Worm (Caenorhabditis elegans) whole organism, L3 larva: Measurements from ENCODE around the gene ufbp-1.

Source experiments
- R02D3.7 ChIP-seq: fragments of 150-350 bp; optimal IDR thresholded peaks from 2 replicates; lab custom pipeline; 2014; ENCODE audit warnings: missing biosample characterization, missing genetic modification characterization
- ZK546.5 ChIP-seq: sonication (generic microtip); optimal IDR thresholded peaks from 2 replicates; lab custom pipeline; 2017; ENCODE audit warnings: missing biosample characterization, missing genetic modification characterization
- aly-2 ChIP-seq: fragments of 150-350 bp; optimal IDR thresholded peaks from 2 replicates; lab custom pipeline; 2014; ENCODE audit warnings: missing biosample characterization, missing genetic modification characterization
- ama-1 ChIP-seq: fragments of 150-350 bp; optimal IDR thresholded peaks from 2 replicates; lab custom pipeline; 2018
- ceh-16 ChIP-seq: sonication (generic microtip); optimal IDR thresholded peaks from 2 replicates; lab custom pipeline; 2017; ENCODE audit warnings: missing biosample characterization, missing genetic modification characterization
- ceh-28 ChIP-seq: fragments of 150-350 bp; optimal IDR thresholded peaks from 2 replicates; lab custom pipeline; 2014; ENCODE audit warnings: missing biosample characterization, missing genetic modification reagents, missing genetic modification characterization
- ceh-82 ChIP-seq: fragments of 150-350 bp; optimal IDR thresholded peaks from 2 replicates; lab custom pipeline; 2014; ENCODE audit warnings: missing biosample characterization, missing genetic modification characterization
- ceh-9 ChIP-seq: sonication (generic microtip); optimal IDR thresholded peaks from 2 replicates; lab custom pipeline; 2018; ENCODE audit warnings: missing biosample characterization, missing genetic modification characterization
- daf-12 ChIP-seq: fragments of 150-350 bp; optimal IDR thresholded peaks from 2 replicates; lab custom pipeline; 2014; ENCODE audit warnings: missing biosample characterization, missing genetic modification reagents, missing genetic modification characterization
- egl-27 ChIP-seq: sonication (generic microtip); optimal IDR thresholded peaks from 4 replicates; lab custom pipeline; 2017; ENCODE audit warnings: missing biosample characterization, missing genetic modification reagents, missing genetic modification characterization
- egl-5 ChIP-seq: fragments of 150-350 bp; optimal IDR thresholded peaks from 2 replicates; lab custom pipeline; 2017; ENCODE audit warnings: missing biosample characterization, missing genetic modification reagents, missing genetic modification characterization, inconsistent platforms
- elt-1 ChIP-seq: fragments of 150-350 bp; optimal IDR thresholded peaks from 2 replicates; lab custom pipeline; 2014; ENCODE audit warnings: missing biosample characterization, missing genetic modification characterization
- elt-2 ChIP-seq: sonication (generic microtip); optimal IDR thresholded peaks from 2 replicates; lab custom pipeline; 2016; ENCODE audit warnings: missing genetic modification reagents, mild to moderate bottlenecking, missing genetic modification characterization, missing compliant biosample characterization
- elt-3 ChIP-seq, 3 experiments: fragments of 150-350 bp in 1 of 3; sonication (generic microtip) in 2 of 3; optimal IDR thresholded peaks; 2 replicates in 2 of 3; 4 replicates in 1 of 3; lab custom pipeline; 2014 to 2017; ENCODE audit warnings: missing biosample characterization in 3 of 3, missing genetic modification characterization in 3 of 3
- eor-1 ChIP-seq, 2 experiments: fragments of 150-350 bp; optimal IDR thresholded peaks; 2 replicates each; lab custom pipeline; 2014 to 2018; ENCODE audit warnings: missing biosample characterization in 2 of 2, missing genetic modification characterization in 2 of 2
- fkh-10 ChIP-seq: sonication (generic microtip); optimal IDR thresholded peaks from 2 replicates; lab custom pipeline; 2017; ENCODE audit warnings: missing biosample characterization, missing genetic modification reagents, missing genetic modification characterization
- fkh-2 ChIP-seq: fragments of 150-350 bp; optimal IDR thresholded peaks from 2 replicates; lab custom pipeline; 2014; ENCODE audit warnings: missing biosample characterization, missing genetic modification reagents, missing genetic modification characterization
- fos-1 ChIP-seq: fragments of 150-350 bp; optimal IDR thresholded peaks from 2 replicates; lab custom pipeline; 2014; ENCODE audit warnings: missing biosample characterization, missing genetic modification characterization
- hmg-11 ChIP-seq: sonication (generic microtip); optimal IDR thresholded peaks from 2 replicates; lab custom pipeline; 2016; ENCODE audit warnings: missing genetic modification characterization, missing compliant biosample characterization
- jun-1 ChIP-seq: fragments of 150-350 bp; optimal IDR thresholded peaks from 2 replicates; lab custom pipeline; 2014; ENCODE audit warnings: missing biosample characterization, missing genetic modification reagents, missing genetic modification characterization
- lin-39 ChIP-seq: fragments of 150-350 bp; optimal IDR thresholded peaks from 2 replicates; lab custom pipeline; 2018; ENCODE audit warnings: missing biosample characterization, missing genetic modification reagents, missing genetic modification characterization
- lsy-12 ChIP-seq: sonication (generic microtip); optimal IDR thresholded peaks from 2 replicates; lab custom pipeline; 2016; ENCODE audit warnings: mild to moderate bottlenecking, missing genetic modification characterization, missing compliant biosample characterization
- mdl-1 ChIP-seq: fragments of 150-350 bp; optimal IDR thresholded peaks from 2 replicates; lab custom pipeline; 2014; ENCODE audit warnings: missing biosample characterization, missing genetic modification characterization
- mml-1 ChIP-seq: fragments of 150-350 bp; sonication (generic microtip); optimal IDR thresholded peaks from 3 replicates; lab custom pipeline; 2014; ENCODE audit warnings: missing biosample characterization, missing genetic modification characterization
- nfya-1 ChIP-seq: sonication (generic microtip); optimal IDR thresholded peaks from 2 replicates; lab custom pipeline; 2017; ENCODE audit warnings: missing genetic modification characterization, mild to moderate bottlenecking, missing compliant biosample characterization, antibody characterized with exemption, moderate library complexity; ENCODE audit not compliant: insufficient read depth
- nhr-11 ChIP-seq: fragments of 150-350 bp; optimal IDR thresholded peaks from 2 replicates; lab custom pipeline; 2014; ENCODE audit warnings: missing biosample characterization, missing genetic modification characterization
- nhr-12 ChIP-seq: fragments of 150-350 bp; optimal IDR thresholded peaks from 2 replicates; lab custom pipeline; 2014; ENCODE audit warnings: missing biosample characterization, missing genetic modification characterization
- nhr-23 ChIP-seq: fragments of 150-350 bp; optimal IDR thresholded peaks from 2 replicates; lab custom pipeline; 2014; ENCODE audit warnings: missing biosample characterization, missing genetic modification reagents, missing genetic modification characterization
- nhr-237 ChIP-seq: fragments of 150-350 bp; optimal IDR thresholded peaks from 2 replicates; lab custom pipeline; 2014; ENCODE audit warnings: missing biosample characterization, missing genetic modification characterization
- nhr-25 ChIP-seq: sonication (generic microtip); optimal IDR thresholded peaks from 2 replicates; lab custom pipeline; 2017; ENCODE audit warnings: missing biosample characterization, missing genetic modification characterization
- nhr-28 ChIP-seq: fragments of 150-350 bp; optimal IDR thresholded peaks from 2 replicates; lab custom pipeline; 2014; ENCODE audit warnings: missing biosample characterization, missing genetic modification characterization
- nhr-43 ChIP-seq: sonication (generic microtip); optimal IDR thresholded peaks from 2 replicates; lab custom pipeline; 2016; ENCODE audit warnings: mild to moderate bottlenecking, missing genetic modification characterization, missing compliant biosample characterization; ENCODE audit not compliant: poor library complexity, severe bottlenecking
- nhr-67 ChIP-seq: fragments of 150-350 bp; optimal IDR thresholded peaks from 2 replicates; lab custom pipeline; 2014; ENCODE audit warnings: missing biosample characterization, missing genetic modification characterization
- nhr-76 ChIP-seq: fragments of 150-350 bp; sonication (generic microtip); optimal IDR thresholded peaks from 5 replicates; lab custom pipeline; 2014; ENCODE audit warnings: missing biosample characterization, missing genetic modification characterization
- nhr-77 ChIP-seq: fragments of 150-350 bp; optimal IDR thresholded peaks from 2 replicates; lab custom pipeline; 2014; ENCODE audit warnings: missing biosample characterization, missing genetic modification characterization
- pha-4 ChIP-seq: fragments of 150-350 bp; optimal IDR thresholded peaks from 2 replicates; lab custom pipeline; 2014; ENCODE audit warnings: missing biosample characterization, missing genetic modification reagents, missing genetic modification characterization
- pqm-1 ChIP-seq: fragments of 150-350 bp; optimal IDR thresholded peaks from 2 replicates; lab custom pipeline; 2017; ENCODE audit warnings: missing biosample characterization, missing genetic modification characterization, inconsistent platforms
- sea-2 ChIP-seq: fragments of 150-350 bp; sonication (generic microtip); optimal IDR thresholded peaks from 4 replicates; lab custom pipeline; 2014; ENCODE audit warnings: missing biosample characterization, missing genetic modification reagents, missing genetic modification characterization
- skn-1 ChIP-seq: fragments of 150-350 bp; optimal IDR thresholded peaks from 2 replicates; lab custom pipeline; 2014; ENCODE audit warnings: missing biosample characterization, missing genetic modification characterization
- snpc-4 ChIP-seq: fragments of 150-350 bp; optimal IDR thresholded peaks from 2 replicates; lab custom pipeline; 2014; ENCODE audit warnings: missing biosample characterization, missing genetic modification characterization
- tbx-2 ChIP-seq: sonication (generic microtip); optimal IDR thresholded peaks from 2 replicates; lab custom pipeline; 2016; ENCODE audit warnings: mild to moderate bottlenecking, missing genetic modification characterization, missing compliant biosample characterization
- unc-39 ChIP-seq: sonication (generic microtip); optimal IDR thresholded peaks from 4 replicates; lab custom pipeline; 2017; ENCODE audit warnings: missing biosample characterization, missing genetic modification characterization
- unc-62 ChIP-seq: fragments of 150-350 bp; sonication (generic microtip); optimal IDR thresholded peaks from 4 replicates; lab custom pipeline; 2014; ENCODE audit warnings: missing biosample characterization, missing genetic modification reagents, missing genetic modification characterization
- zag-1 ChIP-seq: fragments of 150-350 bp; optimal IDR thresholded peaks from 2 replicates; lab custom pipeline; 2014; ENCODE audit warnings: missing biosample characterization, missing genetic modification characterization
- ztf-11 ChIP-seq: fragments of 150-350 bp; optimal IDR thresholded peaks from 2 replicates; lab custom pipeline; 2014; ENCODE audit warnings: missing biosample characterization, missing genetic modification characterization
- ztf-4 ChIP-seq: fragments of 150-350 bp; optimal IDR thresholded peaks from 2 replicates; lab custom pipeline; 2014; ENCODE audit warnings: missing biosample characterization, missing genetic modification characterization

The ufbp-1 gene

DNA sequence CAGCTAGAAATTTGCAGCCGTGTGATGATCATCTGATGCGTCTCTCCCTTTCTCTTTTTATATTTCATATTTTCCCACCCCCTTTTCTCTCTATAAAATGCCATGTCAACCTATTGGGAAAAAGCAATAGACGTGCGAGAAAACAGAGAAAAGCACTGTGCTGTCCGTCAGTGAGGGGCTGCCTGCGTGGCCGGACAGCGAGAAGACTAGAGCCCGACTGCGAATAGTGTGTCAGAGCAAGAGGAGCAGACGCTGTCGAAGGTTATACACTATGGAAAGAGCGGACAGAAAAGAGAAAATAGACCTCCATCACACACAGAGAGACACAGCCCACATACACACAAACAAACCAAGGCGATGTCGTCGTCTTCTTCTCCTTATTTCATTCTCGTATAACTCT is 18.3 kb downstream of the ufbp-1 start (continued):
- TF ChIP-seq nhr-12 (tag; lab: Kevin White, UChicago) (no peak), R02D3.7 (tag; lab: Kevin White, UChicago) (peak; percentile 1), egl-5 (tag; lab: Kevin White, UChicago) (no peak), fkh-2 (tag; lab: Kevin White, UChicago) (no peak), hmg-11 (tag; lab: Kevin White, UChicago) (peak; percentile 97), elt-1 (tag; lab: Kevin White, UChicago) (peak; percentile 3), ztf-4 (tag; lab: Kevin White, UChicago) (no peak), daf-12 (tag; lab: Kevin White, UChicago) (no peak), aly-2 (tag; lab: Kevin White, UChicago) (no peak), lsy-12 (tag; lab: Kevin White, UChicago) (peak; percentile 69), nhr-25 (tag; lab: Kevin White, UChicago) (peak; percentile 52), nfya-1 (tag; lab: Kevin White, UChicago) (peak; percentile 98), nhr-23 (tag; lab: Kevin White, UChicago) (peak; percentile 9)

DNA sequence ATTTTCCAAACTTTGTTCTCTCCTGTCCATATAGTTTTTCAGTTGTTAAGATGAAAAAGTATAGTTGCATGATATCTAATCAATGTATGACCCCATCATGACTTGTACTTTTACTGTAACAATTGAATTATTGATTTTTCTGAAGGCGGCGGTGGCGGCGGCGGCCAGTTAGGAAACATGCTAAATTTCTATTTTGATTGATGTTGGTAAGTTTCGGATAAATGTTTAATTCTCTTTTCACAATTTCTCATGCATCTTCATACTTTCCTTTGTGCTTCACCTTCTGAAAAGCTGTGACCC is 25.5 kb downstream of the ufbp-1 start, which contains the start of gene sor-1:
TSS of gene sor-1 (plus strand) at position 201 of the 300 bp plus-strand sequence.
- TF ChIP-seq ama-1 (lab: Kevin White, UChicago) (peak; percentile 12), R02D3.7 (tag; lab: Kevin White, UChicago) (no peak)

DNA sequence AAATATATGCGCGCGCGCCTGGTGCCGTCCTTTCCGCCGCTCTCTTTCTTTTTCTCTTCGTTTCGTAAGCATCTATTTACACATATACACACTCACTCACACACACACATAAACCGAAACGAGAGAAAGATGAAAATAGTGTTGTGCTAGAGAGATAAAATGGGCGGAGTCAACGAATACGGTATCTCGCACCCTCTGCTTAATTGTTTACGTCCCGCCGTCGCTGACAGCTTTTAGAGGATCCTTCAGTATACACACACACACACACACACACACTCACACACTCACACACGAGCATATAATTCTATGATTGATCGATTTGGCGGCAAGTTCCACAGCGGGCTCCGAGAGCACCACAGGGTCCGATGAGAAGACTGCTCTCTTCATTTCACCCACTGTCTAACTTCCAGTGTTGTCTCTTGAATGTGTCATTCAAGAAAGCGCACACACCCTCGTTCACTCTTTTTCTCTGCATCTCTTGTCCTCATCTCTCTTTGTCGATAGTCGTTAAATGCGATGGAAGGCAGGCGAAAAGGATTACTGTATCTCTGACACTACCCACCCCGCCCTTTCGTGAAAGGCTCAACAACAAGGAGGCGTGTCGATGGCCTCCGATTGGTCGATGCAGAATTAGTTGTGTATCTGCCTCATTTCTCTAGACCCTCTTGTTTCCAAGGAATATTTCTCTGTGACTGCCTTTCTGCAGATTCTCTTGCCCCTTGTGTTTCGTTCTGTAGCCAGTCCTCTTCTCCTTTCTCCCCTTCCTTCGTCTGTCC is 26.0 kb downstream of the ufbp-1 start:
- TF ChIP-seq nhr-77 (tag; lab: Kevin White, UChicago) (no peak), ceh-16 (tag; lab: Kevin White, UChicago) (no peak), nhr-67 (no peak), pha-4 (tag; lab: Kevin White, UChicago) (peak; percentile 86), snpc-4 (tag; lab: Kevin White, UChicago) (peak; percentile 79), sea-2 (GFP tag; lab: Kevin White, UChicago) (peak; percentile 35), lin-39 (tag; lab: Kevin White, UChicago) (peak; percentile 91), nhr-28 (no peak), tbx-2 (tag; lab: Kevin White, UChicago) (peak; percentile 76), fos-1 (no peak), elt-1 (tag; lab: Kevin White, UChicago) (peak; percentile 53), R02D3.7 (tag; lab: Kevin White, UChicago) (peak; percentile 86), egl-27 (tag; lab: Kevin White, UChicago) (no peak), eor-1 (tag; optimal IDR thresholded peaks at IDR 0.05; lab: Kevin White, UChicago) (no peak), zag-1 (tag; lab: Kevin White, UChicago) (peak; percentile 82), ceh-82 (tag; lab: Kevin White, UChicago) (peak; percentile 89), ZK546.5 (tag; lab: Kevin White, UChicago) (peak; percentile 5), fkh-10 (peak; percentile 58), lsy-12 (tag; lab: Kevin White, UChicago) (peak; percentile 95), nhr-43 (tag; lab: Kevin White, UChicago) (peak; percentile 43), mdl-1 (peak; percentile 74), skn-1 (peak; percentile 32), ceh-28 (tag; lab: Kevin White, UChicago) (peak; percentile 97), jun-1 (tag; lab: Kevin White, UChicago) (peak; percentile 67), ama-1 (lab: Kevin White, UChicago) (no peak), hmg-11 (tag; lab: Kevin White, UChicago) (peak; percentile 76), ztf-4 (tag; lab: Kevin White, UChicago) (no peak), egl-5 (tag; lab: Kevin White, UChicago) (peak; percentile 93), nhr-237 (no peak), pqm-1 (peak; percentile 79), unc-39 (tag; lab: Kevin White, UChicago) (peak; percentile 30), nhr-25 (tag; lab: Kevin White, UChicago) (peak; percentile 91), nfya-1 (tag; lab: Kevin White, UChicago) (peak; percentile 100), nhr-23 (tag; lab: Kevin White, UChicago) (peak; percentile 89), mml-1 (tag; lab: Kevin White, UChicago) (no peak), daf-12 (tag; lab: Kevin White, UChicago) (no peak), nhr-12 (tag; lab: Kevin White, UChicago) (no peak), ztf-11 (tag; lab: Kevin White, UChicago) (peak; percentile 24), nhr-76 (tag; lab: Kevin White, UChicago) (no peak), aly-2 (tag; lab: Kevin White, UChicago) (no peak), fkh-2 (tag; lab: Kevin White, UChicago) (peak; percentile 85), elt-3 (tag; optimal IDR thresholded peaks at IDR 0.05; lab: Kevin White, UChicago) (no peak), ceh-9 (tag; lab: Kevin White, UChicago) (no peak), elt-2 (tag; lab: Kevin White, UChicago) (peak; percentile 77), unc-62 (GFP tag; lab: Kevin White, UChicago) (peak; percentile 94), nhr-11 (tag; lab: Kevin White, UChicago) (peak; percentile 67)
